Fruit fly (Drosophila melanogaster) Kc167 (cell line): ENCODE data around the gene CG31211.

Experiments
- Myc ChIP-seq: fragments of >200 bp; optimal IDR thresholded peaks from 2 replicates; lab custom pipeline; 2017; ENCODE audit warnings: missing external identifiers
- Sin3A ChIP-seq: fragments of >200 bp; optimal IDR thresholded peaks from 2 replicates; lab custom pipeline; 2018; ENCODE audit warnings: missing external identifiers
- psq ChIP-seq: fragments of >200 bp; optimal IDR thresholded peaks from 2 replicates; lab custom pipeline; 2017; ENCODE audit warnings: missing external identifiers

dm6 chr3R:11982547-11982946 lies 33.1 kb downstream of the CG31211 start:
- TF ChIP-seq Myc (lab: Kevin White, UChicago) (no peak), psq (lab: Kevin White, UChicago) (no peak), Sin3A (lab: Kevin White, UChicago) (no peak)
